Fruit fly (Drosophila melanogaster): ENCODE results near the gene CG13066.
A peak's percentile ranks its signal among the peaks of the same experiment; 100 is the strongest.

Gene CG13066

dm6 chr3L:16279987-16280454 lies 7.3 kb downstream of the CG13066 start, which contains the start of gene CG13064:
TSS of gene CG13064 (plus strand) at chr3L:16280404.
- TF ChIP-seq EcR (GFP tag; optimal IDR thresholded peaks at IDR 0.05) (peak; percentile 96), CG8301 (tag; optimal IDR thresholded peaks at IDR 0.05) (no peak), CG12605 (GFP tag; IDR thresholded peaks at IDR 0.05) (no peak), gl (tag; optimal IDR thresholded peaks at IDR 0.05) (no peak), CG13204 (GFP tag; optimal IDR thresholded peaks at IDR 0.05) (no peak), Snoo (tag; optimal IDR thresholded peaks at IDR 0.05) (no peak), CG14655 (GFP tag; optimal IDR thresholded peaks at IDR 0.05) (no peak), Ets98B (GFP tag; IDR thresholded peaks at IDR 0.05) (no peak)

DNA sequence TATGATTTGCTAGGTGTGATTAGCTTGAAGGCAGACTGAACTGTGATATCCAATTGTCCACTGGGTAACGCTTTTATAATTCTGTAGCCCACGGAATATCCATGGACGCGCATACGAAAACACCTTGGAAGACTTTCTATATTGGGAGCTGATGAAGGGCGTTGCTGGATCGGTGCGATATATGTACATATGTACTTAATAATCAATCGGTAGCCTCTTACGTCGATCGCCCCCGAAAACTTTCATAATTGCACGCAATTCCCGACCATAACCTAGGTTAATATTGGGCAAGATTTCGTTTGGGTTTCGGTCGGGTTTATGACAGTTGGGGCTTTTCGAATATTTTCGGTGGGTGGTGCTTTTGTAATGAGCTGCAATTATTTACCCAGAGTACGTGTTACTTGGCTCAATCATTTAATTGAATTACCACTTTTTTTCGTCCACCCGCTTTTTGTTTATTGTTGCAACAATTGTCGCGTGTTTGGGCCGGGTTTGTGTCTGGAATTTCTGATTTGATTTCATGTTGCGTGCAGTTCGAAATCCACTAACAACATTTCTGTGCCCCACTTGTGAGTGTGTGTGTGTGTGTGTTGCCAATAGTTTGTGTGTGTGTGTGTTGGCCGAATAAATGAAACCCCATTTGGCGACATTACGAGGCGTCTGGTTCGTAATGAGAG lies 9.3 kb downstream of the CG13066 start, which contains the start of gene CG13049:
TSS of gene CG13049 (minus strand) at position 51 of the 677 bp plus-strand sequence.
- TF ChIP-seq gl (tag; optimal IDR thresholded peaks at IDR 0.05) (no peak), CG13204 (GFP tag; optimal IDR thresholded peaks at IDR 0.05) (no peak), fd96Ca (GFP tag; IDR thresholded peaks at IDR 0.05) (no peak), CG12605 (GFP tag; IDR thresholded peaks at IDR 0.05) (no peak), CG8301 (tag; optimal IDR thresholded peaks at IDR 0.05) (no peak), EcR (GFP tag; optimal IDR thresholded peaks at IDR 0.05) (no peak), CG4496 (GFP tag; IDR thresholded peaks at IDR 0.05) (no peak), CG15710 (tag; optimal IDR thresholded peaks at IDR 0.05) (no peak), CG17806 (tag; optimal IDR thresholded peaks at IDR 0.05) (no peak), Pif1A (GFP tag; optimal IDR thresholded peaks at IDR 0.05) (no peak)

- TF ChIP-seq CG10348 (GFP tag; IDR thresholded peaks at IDR 0.05): 0 out of 2 replicates have a peak, but pooled peaks have one; percentile 16
- TF ChIP-seq CG14655 (GFP tag; optimal IDR thresholded peaks at IDR 0.05): no peak
These were observed 11.1 kb downstream of the CG13066 start, which contains the start of gene CG13048 for dm6 chr3L:16283821-16284220. TSS of gene CG13048 (minus strand) at chr3L:16283921.

- TF ChIP-seq CG34367 (tag; optimal IDR thresholded peaks at IDR 0.05): peak; percentile 1
- 0 out of 3 replicates have a peak, but pooled peaks have one; percentile 17 for TF ChIP-seq CG4496 (GFP tag; IDR thresholded peaks at IDR 0.05)
- peak; percentile 17 for TF ChIP-seq CG14655 (GFP tag; optimal IDR thresholded peaks at IDR 0.05)
- no peak for TF ChIP-seq CG32121 (GFP tag; IDR thresholded peaks at IDR 0.05)
- TF ChIP-seq CG12605 (GFP tag; IDR thresholded peaks at IDR 0.05): no peak
- no peak for TF ChIP-seq Pif1B (GFP tag; optimal IDR thresholded peaks at IDR 0.05)
- no peak for TF ChIP-seq Pif1A (GFP tag; optimal IDR thresholded peaks at IDR 0.05)
- no peak for TF ChIP-seq rn (GFP tag; IDR thresholded peaks at IDR 0.05)
- peak; percentile 55 for TF ChIP-seq CG8159 (tag; optimal IDR thresholded peaks at IDR 0.05)
- no peak for TF ChIP-seq D1 (tag; optimal IDR thresholded peaks at IDR 0.05)
- TF ChIP-seq fd96Ca (GFP tag; IDR thresholded peaks at IDR 0.05): no peak
- peak; percentile 29 for TF ChIP-seq CG15710 (tag; optimal IDR thresholded peaks at IDR 0.05)
- TF ChIP-seq CG8301 (tag; optimal IDR thresholded peaks at IDR 0.05): no peak
- no peak for TF ChIP-seq CG13204 (GFP tag; optimal IDR thresholded peaks at IDR 0.05)
- no peak for TF ChIP-seq Snoo (tag; optimal IDR thresholded peaks at IDR 0.05)
- no peak for TF ChIP-seq EcR (GFP tag; optimal IDR thresholded peaks at IDR 0.05)
- TF ChIP-seq CG10348 (GFP tag; IDR thresholded peaks at IDR 0.05): no peak
- peak; percentile 52 for TF ChIP-seq CG9948 (tag; optimal IDR thresholded peaks at IDR 0.05)
- TF ChIP-seq CG17806 (tag; optimal IDR thresholded peaks at IDR 0.05): peak; percentile 33
- TF ChIP-seq gl (tag; optimal IDR thresholded peaks at IDR 0.05): no peak
- TF ChIP-seq Ets98B (GFP tag; IDR thresholded peaks at IDR 0.05): no peak
These were observed 12.7 kb downstream of the CG13066 start, which contains the start of gene CG13047 for dm6 chr3L:16285346-16285911. TSS of gene CG13047 (minus strand) at chr3L:16285396.

DNA sequence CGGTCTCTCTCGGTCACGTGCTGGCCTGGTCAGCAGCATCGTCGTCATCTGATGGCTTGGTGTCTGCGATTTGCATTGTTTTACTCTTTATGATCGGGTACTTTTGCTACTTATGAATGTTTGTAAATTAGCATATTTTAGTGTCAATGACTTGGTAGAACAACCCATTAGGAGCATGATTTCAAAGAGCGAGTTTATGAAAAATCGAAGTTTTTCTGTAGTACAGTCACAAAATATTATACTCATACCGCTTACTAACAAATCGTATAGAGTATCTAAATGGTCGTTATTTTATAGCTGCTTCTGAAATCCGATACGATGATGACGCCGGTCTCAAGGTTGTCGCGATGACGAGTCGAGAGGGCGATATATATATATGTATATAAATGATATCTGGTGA lies 13.5 kb downstream of the CG13066 start:
- TF ChIP-seq rn (GFP tag; IDR thresholded peaks at IDR 0.05): no peak
- peak; percentile 53 for TF ChIP-seq gl (tag; optimal IDR thresholded peaks at IDR 0.05)
- peak; percentile 70 for TF ChIP-seq CG9948 (tag; optimal IDR thresholded peaks at IDR 0.05)
- TF ChIP-seq CG34367 (tag; optimal IDR thresholded peaks at IDR 0.05): peak; percentile 67
- TF ChIP-seq CG4496 (GFP tag; IDR thresholded peaks at IDR 0.05): no peak
- TF ChIP-seq CG13204 (GFP tag; optimal IDR thresholded peaks at IDR 0.05): peak; percentile 33
- peak; percentile 89 for TF ChIP-seq CG8159 (tag; optimal IDR thresholded peaks at IDR 0.05)
- no peak for TF ChIP-seq CG10348 (GFP tag; IDR thresholded peaks at IDR 0.05)
- no peak for TF ChIP-seq Ets98B (GFP tag; IDR thresholded peaks at IDR 0.05)
- TF ChIP-seq CG8301 (tag; optimal IDR thresholded peaks at IDR 0.05): no peak
- peak; percentile 87 for TF ChIP-seq EcR (GFP tag; optimal IDR thresholded peaks at IDR 0.05)
- TF ChIP-seq CG17806 (tag; optimal IDR thresholded peaks at IDR 0.05): peak; percentile 76
- no peak for TF ChIP-seq fd96Ca (GFP tag; IDR thresholded peaks at IDR 0.05)
- peak; percentile 86 for TF ChIP-seq CG15710 (tag; optimal IDR thresholded peaks at IDR 0.05)
- peak; percentile 65 for TF ChIP-seq Pif1A (GFP tag; optimal IDR thresholded peaks at IDR 0.05)
- TF ChIP-seq D1 (tag; optimal IDR thresholded peaks at IDR 0.05): peak; percentile 62
- TF ChIP-seq Pif1B (GFP tag; optimal IDR thresholded peaks at IDR 0.05): peak; percentile 56
- no peak for TF ChIP-seq CG12605 (GFP tag; IDR thresholded peaks at IDR 0.05)
- TF ChIP-seq CG14655 (GFP tag; optimal IDR thresholded peaks at IDR 0.05): peak; percentile 27
- no peak for TF ChIP-seq CG32121 (GFP tag; IDR thresholded peaks at IDR 0.05)
- TF ChIP-seq Snoo (tag; optimal IDR thresholded peaks at IDR 0.05): peak; percentile 7

DNA sequence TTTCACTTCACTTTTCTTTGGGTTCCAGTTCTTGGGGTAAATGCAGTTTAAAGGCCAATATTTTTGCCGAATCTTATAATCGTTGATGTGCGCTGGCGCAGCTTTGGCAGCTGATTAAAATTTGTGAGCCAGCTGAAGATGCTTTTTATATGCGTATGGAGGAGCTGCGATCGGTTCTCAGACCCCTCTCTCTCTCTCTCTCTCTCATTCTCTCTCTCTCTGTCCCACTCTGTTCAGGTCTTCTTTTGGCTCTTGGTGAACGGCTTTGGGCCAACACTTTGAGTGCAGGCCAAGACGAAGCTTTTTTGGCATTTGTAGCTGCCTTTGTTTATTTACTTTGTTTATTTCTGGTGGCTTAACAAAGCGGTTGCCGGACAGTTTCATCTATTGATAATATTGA lies 15.6 kb downstream of the CG13066 start, which contains the start of gene CG13046:
TSS of gene CG13046 (minus strand) at position 101 of the 400 bp plus-strand sequence.
- no peak for TF ChIP-seq CG17806 (tag; optimal IDR thresholded peaks at IDR 0.05)
- no peak for TF ChIP-seq CG15710 (tag; optimal IDR thresholded peaks at IDR 0.05)
- no peak for TF ChIP-seq CG14655 (GFP tag; optimal IDR thresholded peaks at IDR 0.05)
- no peak for TF ChIP-seq CG12605 (GFP tag; IDR thresholded peaks at IDR 0.05)
- no peak for TF ChIP-seq CG13204 (GFP tag; optimal IDR thresholded peaks at IDR 0.05)
- no peak for TF ChIP-seq EcR (GFP tag; optimal IDR thresholded peaks at IDR 0.05)
- TF ChIP-seq D1 (tag; optimal IDR thresholded peaks at IDR 0.05): no peak
- TF ChIP-seq Ets98B (GFP tag; IDR thresholded peaks at IDR 0.05): no peak
- TF ChIP-seq CG34367 (tag; optimal IDR thresholded peaks at IDR 0.05): no peak
- no peak for TF ChIP-seq CG8159 (tag; optimal IDR thresholded peaks at IDR 0.05)
- TF ChIP-seq CG9948 (tag; optimal IDR thresholded peaks at IDR 0.05): no peak
- no peak for TF ChIP-seq CG32121 (GFP tag; IDR thresholded peaks at IDR 0.05)

Measured in whole organism, pupa.